Worm (Caenorhabditis elegans): ENCODE measurements around the gene str-6.

The str-6 gene

DNA sequence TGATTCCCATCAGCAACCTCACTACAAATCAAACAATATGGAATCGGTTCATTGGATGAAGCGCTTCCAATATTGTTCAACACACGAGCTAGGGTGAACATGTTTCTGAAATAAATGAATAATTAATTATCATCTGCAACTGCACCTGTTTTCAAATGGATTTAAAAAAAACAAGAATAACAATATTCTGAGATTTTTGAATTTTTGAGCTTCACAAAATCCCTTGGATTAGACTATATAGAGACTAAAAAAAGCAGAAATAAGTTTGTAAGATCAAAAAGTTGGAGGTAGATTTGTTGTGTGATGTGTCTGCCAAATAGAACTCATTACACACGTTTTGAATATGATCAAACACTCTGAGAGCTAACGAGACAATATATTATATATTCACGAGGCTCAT is 50.2 kb downstream of the str-6 start, which contains the start of gene nhr-199:
Gene nhr-199 (minus strand): TSS at position 101 of the 400 bp plus-strand sequence.
- TF ChIP-seq pros-1 (tag; optimal IDR thresholded peaks at IDR 0.05), result no peak
- TF ChIP-seq sox-2 (GFP tag; IDR thresholded peaks at IDR 0.05), result no peak
- no peak for TF ChIP-seq pat-9 (tag; optimal IDR thresholded peaks at IDR 0.05)
- no peak for TF ChIP-seq unc-55 (GFP tag; optimal IDR thresholded peaks at IDR 0.05)
- no peak for TF ChIP-seq fkh-6 (tag; optimal IDR thresholded peaks at IDR 0.05)
- no peak for TF ChIP-seq hlh-15 (tag; optimal IDR thresholded peaks at IDR 0.05)
- no peak for TF ChIP-seq K02D7.2 (tag; optimal IDR thresholded peaks at IDR 0.05)
- TF ChIP-seq ceh-9 (tag; optimal IDR thresholded peaks at IDR 0.05), result no peak
- no peak for TF ChIP-seq ceh-34 (tag; optimal IDR thresholded peaks at IDR 0.05)
- no peak for TF ChIP-seq dve-1 (tag; optimal IDR thresholded peaks at IDR 0.05)
- no peak for TF ChIP-seq tbx-2 (tag; optimal IDR thresholded peaks at IDR 0.05)
- TF ChIP-seq mec-3 (tag; optimal IDR thresholded peaks at IDR 0.05; ENCODE audit: borderline replicate concordance), result no peak

All from whole organism, late embryonic.